Fruit fly (Drosophila melanogaster) whole organism, embryonic: ENCODE results near the gene Rsph1.

ENCODE experiments used
- Aef1 ChIP-seq: fragments of 200-800 bp; sonication (Bioruptor generic); IDR thresholded peaks from 3 replicates; pipeline ENCODE4 v1.3.6; 2022; ENCODE audit warnings: missing biosample characterization, missing genetic modification characterization
- Antp ChIP-seq: fragments of 200-800 bp; sonication (Bioruptor generic); optimal IDR thresholded peaks from 3 replicates; lab custom pipeline; 2016; ENCODE audit warnings: missing biosample characterization, missing genetic modification characterization
- Atf-2 ChIP-seq: fragments of 200-800 bp; sonication (Bioruptor generic); optimal IDR thresholded peaks from 2 replicates; lab custom pipeline; 2016; ENCODE audit warnings: missing biosample characterization, missing genetic modification characterization
- Bgb ChIP-seq: fragments of 200-800 bp; sonication (Bioruptor generic); IDR thresholded peaks from 2 replicates; pipeline ENCODE4 v1.3.6; 2022; ENCODE audit warnings: missing biosample characterization, missing genetic modification characterization; ENCODE audit not compliant: partially characterized antibody
- BtbVII ChIP-seq: fragments of 200-800 bp; sonication (Bioruptor generic); optimal IDR thresholded peaks from 3 replicates; lab custom pipeline; 2017; ENCODE audit warnings: missing biosample characterization, mild to moderate bottlenecking, missing genetic modification characterization
- CG10147 ChIP-seq: fragments of 200-800 bp; sonication (Bioruptor generic); optimal IDR thresholded peaks from 2 replicates; lab custom pipeline; 2019; ENCODE audit warnings: missing biosample characterization, mild to moderate bottlenecking, missing genetic modification characterization, moderate library complexity
- CG10321 ChIP-seq: fragments of 200-800 bp; sonication (Bioruptor generic); IDR thresholded peaks from 2 replicates; pipeline ENCODE4 v1.3.6; 2022; ENCODE audit warnings: missing biosample characterization, missing genetic modification characterization
- CG12104 ChIP-seq: fragments of 200-800 bp; sonication (Bioruptor generic); optimal IDR thresholded peaks from 3 replicates; lab custom pipeline; 2016; ENCODE audit warnings: missing biosample characterization, missing genetic modification characterization
- CG14667 ChIP-seq: fragments of 200-800 bp; sonication (Bioruptor generic); IDR thresholded peaks from 2 replicates; pipeline ENCODE4 v1.3.6; 2022; ENCODE audit warnings: missing biosample characterization, missing genetic modification characterization
- CG15073 ChIP-seq: fragments of 200-800 bp; sonication (Bioruptor generic); optimal IDR thresholded peaks from 2 replicates; lab custom pipeline; 2016; ENCODE audit warnings: missing biosample characterization, missing genetic modification characterization
- CG1647 ChIP-seq: fragments of 200-800 bp; sonication (Bioruptor generic); optimal IDR thresholded peaks from 3 replicates; lab custom pipeline; 2016; ENCODE audit warnings: missing biosample characterization, missing genetic modification characterization
- CG17328 ChIP-seq: fragments of 200-800 bp; sonication (Bioruptor generic); IDR thresholded peaks from 2 replicates; pipeline ENCODE4 v1.3.6; 2022; ENCODE audit warnings: missing biosample characterization, missing genetic modification characterization
- CG17568 ChIP-seq: fragments of 200-800 bp; sonication (Bioruptor generic); optimal IDR thresholded peaks from 2 replicates; lab custom pipeline; 2018; ENCODE audit warnings: missing biosample characterization, mild to moderate bottlenecking, missing genetic modification characterization, moderate library complexity
- CG2202 ChIP-seq: fragments of 200-800 bp; sonication (Bioruptor generic); optimal IDR thresholded peaks from 2 replicates; lab custom pipeline; 2018; ENCODE audit warnings: missing biosample characterization, mild to moderate bottlenecking, missing genetic modification characterization
- CG31441 ChIP-seq: fragments of 200-800 bp; sonication (Bioruptor generic); IDR thresholded peaks from 2 replicates; pipeline ENCODE4 v1.3.6; 2022; ENCODE audit warnings: missing biosample characterization, missing genetic modification characterization
- CG32767 ChIP-seq: fragments of 200-800 bp; sonication (Bioruptor generic); IDR thresholded peaks from 2 replicates; pipeline ENCODE4 v1.3.6; 2022; ENCODE audit warnings: missing biosample characterization, missing genetic modification characterization
- CG4360 ChIP-seq: fragments of 200-800 bp; sonication (Bioruptor generic); IDR thresholded peaks from 2 replicates; pipeline ENCODE4 v1.3.6; 2022; ENCODE audit warnings: missing biosample characterization, missing genetic modification characterization
- CG4730 ChIP-seq: fragments of 200-800 bp; sonication (Bioruptor generic); IDR thresholded peaks from 2 replicates; pipeline ENCODE4 v1.3.6; 2022; ENCODE audit warnings: missing biosample characterization, missing genetic modification characterization
- CG6683 ChIP-seq: fragments of 200-800 bp; sonication (Bioruptor generic); optimal IDR thresholded peaks from 2 replicates; lab custom pipeline; 2017; ENCODE audit warnings: missing biosample characterization, mild to moderate bottlenecking, missing genetic modification characterization, missing genetic modification reagents
- CG6791 ChIP-seq: fragments of 200-800 bp; sonication (Bioruptor generic); IDR thresholded peaks from 3 replicates; pipeline ENCODE4 v1.3.6; 2022; ENCODE audit warnings: missing biosample characterization, missing genetic modification characterization; ENCODE audit not compliant: partially characterized antibody
- CG8281 ChIP-seq: fragments of 200-800 bp; sonication (Bioruptor generic); optimal IDR thresholded peaks from 2 replicates; lab custom pipeline; 2018; ENCODE audit warnings: missing biosample characterization, mild to moderate bottlenecking, missing genetic modification characterization, moderate library complexity
- CG9876 ChIP-seq: fragments of 200-800 bp; sonication (Bioruptor generic); optimal IDR thresholded peaks from 2 replicates; lab custom pipeline; 2016; ENCODE audit warnings: missing biosample characterization, missing genetic modification characterization
- CkIIα-i1 ChIP-seq: fragments of 200-800 bp; sonication (Bioruptor generic); IDR thresholded peaks from 2 replicates; pipeline ENCODE4 v1.3.6; 2022; ENCODE audit warnings: missing biosample characterization, missing genetic modification characterization
- E2f2 ChIP-seq: fragments of 200-800 bp; sonication (Bioruptor generic); IDR thresholded peaks from 2 replicates; pipeline ENCODE4 v1.3.6; 2022; ENCODE audit warnings: missing biosample characterization, missing genetic modification characterization
- Gug ChIP-seq: fragments of 200-800 bp; sonication (Bioruptor generic); IDR thresholded peaks from 4 replicates; pipeline ENCODE4 v1.3.6; 2022; ENCODE audit warnings: missing biosample characterization, missing genetic modification characterization
- HmgD ChIP-seq: fragments of 200-800 bp; sonication (Bioruptor generic); optimal IDR thresholded peaks from 3 replicates; lab custom pipeline; 2016; ENCODE audit warnings: missing biosample characterization, missing genetic modification characterization
- Meics ChIP-seq: fragments of 200-800 bp; sonication (Bioruptor generic); optimal IDR thresholded peaks from 2 replicates; lab custom pipeline; 2017; ENCODE audit warnings: missing biosample characterization, mild to moderate bottlenecking, missing genetic modification characterization
- Mes4 ChIP-seq: fragments of 200-800 bp; sonication (Bioruptor generic); optimal IDR thresholded peaks from 2 replicates; lab custom pipeline; 2016; ENCODE audit warnings: missing biosample characterization, missing genetic modification characterization
- Side ChIP-seq: fragments of 200-800 bp; sonication (Bioruptor generic); optimal IDR thresholded peaks from 2 replicates; lab custom pipeline; 2016; ENCODE audit warnings: missing biosample characterization, missing genetic modification characterization
- Sin3A ChIP-seq: fragments of >200 bp; optimal IDR thresholded peaks from 2 replicates; lab custom pipeline; 2018
- Taf1 ChIP-seq: fragments of 200-800 bp; sonication (Bioruptor generic); IDR thresholded peaks from 2 replicates; pipeline ENCODE4 v1.3.6; 2022; ENCODE audit warnings: missing biosample characterization, missing genetic modification characterization
- Usf ChIP-seq: fragments of 200-800 bp; sonication (Bioruptor generic); optimal IDR thresholded peaks from 2 replicates; lab custom pipeline; 2017; ENCODE audit warnings: missing genotype, missing biosample characterization, missing genetic modification characterization
- Xrp1 ChIP-seq: fragments of 200-800 bp; sonication (Bioruptor generic); IDR thresholded peaks from 2 replicates; pipeline ENCODE4 v1.3.6; 2022; ENCODE audit warnings: missing biosample characterization, missing genetic modification characterization
- cato ChIP-seq: fragments of 200-800 bp; sonication (Bioruptor generic); optimal IDR thresholded peaks from 2 replicates; lab custom pipeline; 2016; ENCODE audit warnings: missing biosample characterization, missing genetic modification characterization, borderline replicate concordance
- chn ChIP-seq: fragments of 200-800 bp; sonication (Bioruptor generic); optimal IDR thresholded peaks from 2 replicates; lab custom pipeline; 2016; ENCODE audit warnings: missing biosample characterization, missing genetic modification characterization
- da ChIP-seq: fragments of 200-800 bp; sonication (Bioruptor generic); optimal IDR thresholded peaks from 2 replicates; lab custom pipeline; 2016; ENCODE audit warnings: missing biosample characterization, missing genetic modification characterization
- dan ChIP-seq: fragments of 200-800 bp; sonication (Bioruptor generic); IDR thresholded peaks from 2 replicates; pipeline ENCODE4 v1.3.6; 2022; ENCODE audit warnings: missing biosample characterization, missing genetic modification characterization
- danr ChIP-seq: fragments of 200-800 bp; sonication (Bioruptor generic); IDR thresholded peaks from 2 replicates; pipeline ENCODE4 v1.3.6; 2022; ENCODE audit warnings: missing biosample characterization, missing genetic modification characterization
- grau ChIP-seq: fragments of 200-800 bp; optimal IDR thresholded peaks from 3 replicates; lab custom pipeline; 2019; ENCODE audit warnings: missing biosample characterization, mild to moderate bottlenecking, missing genetic modification characterization, moderate library complexity
- gsb ChIP-seq: fragments of 200-800 bp; sonication (Bioruptor generic); IDR thresholded peaks from 2 replicates; pipeline ENCODE4 v1.3.6; 2022; ENCODE audit warnings: missing biosample characterization, missing genetic modification characterization
- her ChIP-seq: fragments of 200-800 bp; sonication (Bioruptor generic); optimal IDR thresholded peaks from 2 replicates; lab custom pipeline; 2016; ENCODE audit warnings: missing biosample characterization, missing genetic modification characterization
- lola ChIP-seq, 3 experiments: fragments of >200 bp in 2 of 3; fragments of 200-800 bp in 1 of 3; sonication (Bioruptor generic) in 1 of 3; optimal IDR thresholded peaks; 2 replicates each; lab custom pipeline; 2017 to 2019; ENCODE audit warnings: missing biosample characterization in 3 of 3, missing genetic modification characterization in 3 of 3, mild to moderate bottlenecking in 1 of 3, moderate library complexity in 1 of 3
- mirr ChIP-seq: fragments of 200-800 bp; sonication (Bioruptor generic); optimal IDR thresholded peaks from 3 replicates; lab custom pipeline; 2018; ENCODE audit warnings: missing biosample characterization, mild to moderate bottlenecking, missing genetic modification characterization
- nerfin-1 ChIP-seq: fragments of 200-800 bp; sonication (Bioruptor generic); optimal IDR thresholded peaks from 3 replicates; lab custom pipeline; 2019; ENCODE audit warnings: missing biosample characterization, mild to moderate bottlenecking, missing genetic modification characterization, moderate library complexity
- odd ChIP-seq: fragments of 200-800 bp; sonication (Bioruptor generic); optimal IDR thresholded peaks from 2 replicates; lab custom pipeline; 2017; ENCODE audit warnings: missing biosample characterization, mild to moderate bottlenecking, missing genetic modification characterization
- pita ChIP-seq: fragments of 200-800 bp; sonication (Bioruptor generic); optimal IDR thresholded peaks from 2 replicates; lab custom pipeline; 2017; ENCODE audit warnings: missing biosample characterization, mild to moderate bottlenecking, missing genetic modification characterization
- prd ChIP-seq, 3 experiments: fragments of >200 bp in 2 of 3; fragments of 200-800 bp in 1 of 3; sonication (Bioruptor generic) in 1 of 3; optimal IDR thresholded peaks in 2 of 3; IDR thresholded peaks in 1 of 3; 2 replicates in 2 of 3; 3 replicates in 1 of 3; pipeline versions ENCODE4 v1.3.6 to Lab custom; 2017 to 2022; ENCODE audit warnings: missing biosample characterization in 1 of 3, missing genetic modification characterization in 1 of 3
- rib ChIP-seq: fragments of 200-800 bp; sonication (Bioruptor generic); IDR thresholded peaks from 2 replicates; pipeline ENCODE4 v1.3.6; 2022; ENCODE audit warnings: missing biosample characterization, missing genetic modification characterization
- sens-2 ChIP-seq: fragments of 200-800 bp; sonication (Bioruptor generic); IDR thresholded peaks from 2 replicates; pipeline ENCODE4 v1.3.6; 2022; ENCODE audit warnings: missing biosample characterization, missing genetic modification characterization
- sug ChIP-seq: fragments of 200-800 bp; optimal IDR thresholded peaks from 2 replicates; lab custom pipeline; 2019; ENCODE audit warnings: missing biosample characterization, mild to moderate bottlenecking, missing genetic modification characterization, moderate library complexity
- zen2 ChIP-seq: fragments of 200-800 bp; sonication (Bioruptor generic); IDR thresholded peaks from 3 replicates; pipeline ENCODE4 v1.3.6; 2022; ENCODE audit warnings: missing biosample characterization, missing genetic modification characterization; ENCODE audit not compliant: partially characterized antibody

The Rsph1 gene

dm6 chr2L:13176701-13177249 is 6.5 kb upstream of the Rsph1 start, which contains the start of the genes Sfmbt and CG5439 (continued):
- peak; percentile 66 for TF ChIP-seq Atf-2 (GFP tag; lab: Kevin White, UChicago)
- TF ChIP-seq E2f2 = peak; percentile 51
- peak; percentile 88 for TF ChIP-seq Gug (GFP tag; lab: Robert Waterston, UW)
- peak; percentile 86 for TF ChIP-seq Antp (GFP tag; lab: Kevin White, UChicago)
- peak; percentile 85 for TF ChIP-seq rib (GFP tag; lab: Robert Waterston, UW)
- no peak for TF ChIP-seq CG4360 (GFP tag; lab: Robert Waterston, UW)
- no peak for TF ChIP-seq CG32767 (GFP tag; lab: Robert Waterston, UW)
- TF ChIP-seq CG15073 (GFP tag; lab: Kevin White, UChicago) = no peak
- TF ChIP-seq her (GFP tag; lab: Kevin White, UChicago) = peak; percentile 70
- peak; percentile 79 for TF ChIP-seq grau (tag; lab: Kevin White, UChicago)
- TF ChIP-seq chn = peak; percentile 71
- TF ChIP-seq Xrp1 (GFP tag; lab: Robert Waterston, UW) = peak; percentile 66
- TF ChIP-seq CG2202 (tag; lab: Kevin White, UChicago) = peak; percentile 23
- peak; percentile 70 for TF ChIP-seq Aef1 (GFP tag; lab: Robert Waterston, UW)
- TF ChIP-seq CG10321 (GFP tag; lab: Robert Waterston, UW) = no peak
- no peak for TF ChIP-seq danr (GFP tag; lab: Robert Waterston, UW)
- TF ChIP-seq sens-2 = no peak
- TF ChIP-seq Usf (GFP tag; lab: Kevin White, UChicago) = peak; percentile 69
- peak; percentile 68 for TF ChIP-seq Mes4 (GFP tag; lab: Kevin White, UChicago)
- TF ChIP-seq CG6791 (GFP tag; lab: Robert Waterston, UW) = 0 out of 3 replicates have a peak, but pooled peaks have one; percentile 35
- no peak for TF ChIP-seq CG4730 (GFP tag; lab: Robert Waterston, UW)
- TF ChIP-seq Taf1 (GFP tag; lab: Robert Waterston, UW) = no peak; the same call in 1 of the 2 replicates
- no peak for TF ChIP-seq CG17568 (GFP tag; lab: Kevin White, UChicago)
- TF ChIP-seq odd (GFP tag; lab: Kevin White, UChicago) = no peak
- TF ChIP-seq Bgb (GFP tag; lab: Robert Waterston, UW) = peak; percentile 44
- peak; percentile 50 for TF ChIP-seq CG1647 (GFP tag; lab: Kevin White, UChicago)
- peak; percentile 100 for TF ChIP-seq CG31441 (GFP tag; lab: Robert Waterston, UW)
- TF ChIP-seq gsb = 0 out of 2 replicates have a peak, but pooled peaks have one; percentile 12
- TF ChIP-seq sug (tag; lab: Kevin White, UChicago) = peak; percentile 85
- no peak for TF ChIP-seq dan (GFP tag; lab: Robert Waterston, UW)
- TF ChIP-seq da (GFP tag; lab: Kevin White, UChicago) = peak; percentile 56
- peak; percentile 54 for TF ChIP-seq Side (GFP tag; lab: Kevin White, UChicago)
- no peak for TF ChIP-seq CG10147 (GFP tag; lab: Kevin White, UChicago)
- peak; percentile 64; the same call in 1 of the 2 replicates for TF ChIP-seq CG14667 (GFP tag; lab: Robert Waterston, UW)
- TF ChIP-seq BtbVII = peak; percentile 9
- TF ChIP-seq mirr (GFP tag; lab: Kevin White, UChicago) = no peak
- TF ChIP-seq zen2 = no peak
- peak in 1 of 3 experiments; percentile 70 for TF ChIP-seq lola (GFP tag; optimal IDR thresholded peaks at IDR 0.05; lab: Kevin White, UChicago)
- TF ChIP-seq CG9876 = peak; percentile 69
- no peak for TF ChIP-seq CG8281 (tag; lab: Kevin White, UChicago)
- peak; percentile 60 for TF ChIP-seq nerfin-1
- no peak for TF ChIP-seq pita (GFP tag; lab: Kevin White, UChicago)
- no peak for TF ChIP-seq prd (optimal IDR thresholded peaks at IDR 0.05; lab: Kevin White, UChicago)
- peak; percentile 80 for TF ChIP-seq prd (GFP tag; IDR thresholded peaks at IDR 0.05; lab: Robert Waterston, UW)
- TF ChIP-seq Meics (GFP tag; lab: Kevin White, UChicago) = peak; percentile 69
- peak; percentile 69 for TF ChIP-seq CG12104 (GFP tag; lab: Kevin White, UChicago)
- no peak for TF ChIP-seq CG17328 (GFP tag; lab: Robert Waterston, UW)
- TF ChIP-seq HmgD (GFP tag; lab: Kevin White, UChicago) = peak; percentile 89
- TF ChIP-seq Sin3A (lab: Kevin White, UChicago) = peak; percentile 96
- no peak for TF ChIP-seq CkIIα-i1 (GFP tag; lab: Robert Waterston, UW)
- TF ChIP-seq CG6683 (GFP tag; lab: Kevin White, UChicago) = peak; percentile 2
- peak; percentile 65 for TF ChIP-seq cato (GFP tag; lab: Kevin White, UChicago)
